Fruit fly (Drosophila melanogaster): ENCODE measurements around the gene gNacalpha.
A peak's percentile ranks its signal among the peaks of the same experiment; 100 is the strongest.

Gene gNacalpha

dm6 chr2L:1066330-1066729, 29.3 kb downstream of the gNacalpha start:
- no peak for TF ChIP-seq fd96Ca (GFP tag; IDR thresholded peaks at IDR 0.05)
- TF ChIP-seq CG9948 (tag; optimal IDR thresholded peaks at IDR 0.05), result no peak

- TF ChIP-seq fd96Ca (GFP tag; IDR thresholded peaks at IDR 0.05), result no peak
- no peak for TF ChIP-seq EcR (GFP tag; optimal IDR thresholded peaks at IDR 0.05)
- TF ChIP-seq Pif1B (GFP tag; optimal IDR thresholded peaks at IDR 0.05), result no peak
- no peak for TF ChIP-seq CG13204 (GFP tag; optimal IDR thresholded peaks at IDR 0.05)
- no peak for TF ChIP-seq CG34367 (tag; optimal IDR thresholded peaks at IDR 0.05)
- no peak for TF ChIP-seq CG32121 (GFP tag; IDR thresholded peaks at IDR 0.05)
- no peak for TF ChIP-seq CG17806 (tag; optimal IDR thresholded peaks at IDR 0.05)
- no peak for TF ChIP-seq CG15710 (tag; optimal IDR thresholded peaks at IDR 0.05)
- no peak for TF ChIP-seq CG9948 (tag; optimal IDR thresholded peaks at IDR 0.05)
- TF ChIP-seq Ets98B (GFP tag; IDR thresholded peaks at IDR 0.05), result no peak
- TF ChIP-seq CG8301 (tag; optimal IDR thresholded peaks at IDR 0.05), result no peak
- TF ChIP-seq Pif1A (GFP tag; optimal IDR thresholded peaks at IDR 0.05), result no peak
- TF ChIP-seq rn (GFP tag; IDR thresholded peaks at IDR 0.05), result no peak
Measured at dm6 chr2L:1068004-1068403, 31.0 kb downstream of the gNacalpha start.

dm6 chr2L:1068517-1069107, 31.6 kb downstream of the gNacalpha start:
- TF ChIP-seq CG10348 (GFP tag; IDR thresholded peaks at IDR 0.05), result no peak
- TF ChIP-seq EcR (GFP tag; optimal IDR thresholded peaks at IDR 0.05), result no peak
- no peak for TF ChIP-seq fd96Ca (GFP tag; IDR thresholded peaks at IDR 0.05)
- no peak for TF ChIP-seq CG13204 (GFP tag; optimal IDR thresholded peaks at IDR 0.05)
- no peak for TF ChIP-seq CG9948 (tag; optimal IDR thresholded peaks at IDR 0.05)
- TF ChIP-seq Pif1A (GFP tag; optimal IDR thresholded peaks at IDR 0.05), result no peak
- TF ChIP-seq CG17806 (tag; optimal IDR thresholded peaks at IDR 0.05), result no peak
- no peak for TF ChIP-seq CG8159 (tag; optimal IDR thresholded peaks at IDR 0.05)
- no peak for TF ChIP-seq CG15710 (tag; optimal IDR thresholded peaks at IDR 0.05)
- no peak for TF ChIP-seq CG14655 (GFP tag; optimal IDR thresholded peaks at IDR 0.05)
- no peak for TF ChIP-seq CG32121 (GFP tag; IDR thresholded peaks at IDR 0.05)
- no peak for TF ChIP-seq rn (GFP tag; IDR thresholded peaks at IDR 0.05)
- no peak for TF ChIP-seq Ets98B (GFP tag; IDR thresholded peaks at IDR 0.05)
- no peak for TF ChIP-seq CG34367 (tag; optimal IDR thresholded peaks at IDR 0.05)
- no peak for TF ChIP-seq Pif1B (GFP tag; optimal IDR thresholded peaks at IDR 0.05)
- TF ChIP-seq CG12605 (GFP tag; IDR thresholded peaks at IDR 0.05), result no peak

- no peak for TF ChIP-seq CG14655 (GFP tag; optimal IDR thresholded peaks at IDR 0.05)
- TF ChIP-seq CG32121 (GFP tag; IDR thresholded peaks at IDR 0.05), result no peak
- TF ChIP-seq Snoo (tag; optimal IDR thresholded peaks at IDR 0.05), result no peak
- TF ChIP-seq Pif1A (GFP tag; optimal IDR thresholded peaks at IDR 0.05), result no peak
- no peak for TF ChIP-seq CG9948 (tag; optimal IDR thresholded peaks at IDR 0.05)
- TF ChIP-seq CG8301 (tag; optimal IDR thresholded peaks at IDR 0.05), result no peak
- TF ChIP-seq CG4496 (GFP tag; IDR thresholded peaks at IDR 0.05), result no peak
- TF ChIP-seq CG13204 (GFP tag; optimal IDR thresholded peaks at IDR 0.05), result no peak
- no peak for TF ChIP-seq CG12605 (GFP tag; IDR thresholded peaks at IDR 0.05)
- TF ChIP-seq Pif1B (GFP tag; optimal IDR thresholded peaks at IDR 0.05), result no peak
- TF ChIP-seq gl (tag; optimal IDR thresholded peaks at IDR 0.05), result no peak
- TF ChIP-seq CG15710 (tag; optimal IDR thresholded peaks at IDR 0.05), result no peak
- TF ChIP-seq CG10348 (GFP tag; IDR thresholded peaks at IDR 0.05), result no peak
- TF ChIP-seq D1 (tag; optimal IDR thresholded peaks at IDR 0.05), result no peak
- no peak for TF ChIP-seq Ets98B (GFP tag; IDR thresholded peaks at IDR 0.05)
- no peak for TF ChIP-seq CG8159 (tag; optimal IDR thresholded peaks at IDR 0.05)
- TF ChIP-seq CG17806 (tag; optimal IDR thresholded peaks at IDR 0.05), result no peak
- no peak for TF ChIP-seq EcR (GFP tag; optimal IDR thresholded peaks at IDR 0.05)
- no peak for TF ChIP-seq fd96Ca (GFP tag; IDR thresholded peaks at IDR 0.05)
Measured at dm6 chr2L:1069475-1069874, 32.4 kb downstream of the gNacalpha start.

dm6 chr2L:1070332-1070731, 33.3 kb downstream of the gNacalpha start:
- TF ChIP-seq CG12605 (GFP tag; IDR thresholded peaks at IDR 0.05), result no peak
- TF ChIP-seq CG8159 (tag; optimal IDR thresholded peaks at IDR 0.05), result peak; percentile 72
- TF ChIP-seq Snoo (tag; optimal IDR thresholded peaks at IDR 0.05), result peak; percentile 53
- peak; percentile 68 for TF ChIP-seq CG9948 (tag; optimal IDR thresholded peaks at IDR 0.05)
- TF ChIP-seq CG32121 (GFP tag; IDR thresholded peaks at IDR 0.05), result peak; percentile 39; the same call in 1 of the 2 replicates
- TF ChIP-seq rn (GFP tag; IDR thresholded peaks at IDR 0.05), result no peak
- peak; percentile 72; the same call in 2 of the 3 replicates for TF ChIP-seq fd96Ca (GFP tag; IDR thresholded peaks at IDR 0.05)
- peak; percentile 75 for TF ChIP-seq CG8301 (tag; optimal IDR thresholded peaks at IDR 0.05)
- TF ChIP-seq gl (tag; optimal IDR thresholded peaks at IDR 0.05), result peak; percentile 50
- TF ChIP-seq CG34367 (tag; optimal IDR thresholded peaks at IDR 0.05), result peak; percentile 63
- peak; percentile 68; the same call in 2 of the 3 replicates for TF ChIP-seq CG4496 (GFP tag; IDR thresholded peaks at IDR 0.05)
- TF ChIP-seq Ets98B (GFP tag; IDR thresholded peaks at IDR 0.05), result peak; percentile 59
- peak; percentile 70 for TF ChIP-seq CG15710 (tag; optimal IDR thresholded peaks at IDR 0.05)
- TF ChIP-seq Pif1A (GFP tag; optimal IDR thresholded peaks at IDR 0.05), result peak; percentile 69
- no peak for TF ChIP-seq CG13204 (GFP tag; optimal IDR thresholded peaks at IDR 0.05)
- TF ChIP-seq EcR (GFP tag; optimal IDR thresholded peaks at IDR 0.05), result no peak
- peak; percentile 70 for TF ChIP-seq CG17806 (tag; optimal IDR thresholded peaks at IDR 0.05)
- TF ChIP-seq CG14655 (GFP tag; optimal IDR thresholded peaks at IDR 0.05), result peak; percentile 79
- TF ChIP-seq D1 (tag; optimal IDR thresholded peaks at IDR 0.05), result peak; percentile 5
- TF ChIP-seq Pif1B (GFP tag; optimal IDR thresholded peaks at IDR 0.05), result peak; percentile 44
- TF ChIP-seq CG10348 (GFP tag; IDR thresholded peaks at IDR 0.05), result no peak

- TF ChIP-seq rn (GFP tag; IDR thresholded peaks at IDR 0.05), result no peak
- TF ChIP-seq Ets98B (GFP tag; IDR thresholded peaks at IDR 0.05), result no peak
- TF ChIP-seq CG10348 (GFP tag; IDR thresholded peaks at IDR 0.05), result no peak
- no peak for TF ChIP-seq CG13204 (GFP tag; optimal IDR thresholded peaks at IDR 0.05)
- peak; percentile 6 for TF ChIP-seq CG17806 (tag; optimal IDR thresholded peaks at IDR 0.05)
- peak; percentile 49; the same call in 2 of the 3 replicates for TF ChIP-seq fd96Ca (GFP tag; IDR thresholded peaks at IDR 0.05)
- no peak for TF ChIP-seq CG12605 (GFP tag; IDR thresholded peaks at IDR 0.05)
- peak; percentile 34 for TF ChIP-seq CG15710 (tag; optimal IDR thresholded peaks at IDR 0.05)
- no peak for TF ChIP-seq Pif1B (GFP tag; optimal IDR thresholded peaks at IDR 0.05)
- TF ChIP-seq CG34367 (tag; optimal IDR thresholded peaks at IDR 0.05), result no peak
- no peak for TF ChIP-seq gl (tag; optimal IDR thresholded peaks at IDR 0.05)
- peak; percentile 5 for TF ChIP-seq CG9948 (tag; optimal IDR thresholded peaks at IDR 0.05)
- no peak for TF ChIP-seq D1 (tag; optimal IDR thresholded peaks at IDR 0.05)
- peak; percentile 39 for TF ChIP-seq CG14655 (GFP tag; optimal IDR thresholded peaks at IDR 0.05)
- no peak for TF ChIP-seq Pif1A (GFP tag; optimal IDR thresholded peaks at IDR 0.05)
- peak; percentile 5 for TF ChIP-seq CG8159 (tag; optimal IDR thresholded peaks at IDR 0.05)
- TF ChIP-seq CG4496 (GFP tag; IDR thresholded peaks at IDR 0.05), result 0 out of 3 replicates have a peak, but pooled peaks have one; percentile 34
- TF ChIP-seq CG32121 (GFP tag; IDR thresholded peaks at IDR 0.05), result no peak
- no peak for TF ChIP-seq Snoo (tag; optimal IDR thresholded peaks at IDR 0.05)
- no peak for TF ChIP-seq EcR (GFP tag; optimal IDR thresholded peaks at IDR 0.05)
- peak; percentile 36 for TF ChIP-seq CG8301 (tag; optimal IDR thresholded peaks at IDR 0.05)
Measured at dm6 chr2L:1070941-1071340, 33.9 kb downstream of the gNacalpha start.
